Worm (Caenorhabditis elegans) whole organism, L3 larva: ENCODE data around the gene F40G12.2.
"Not testable (repeated sequence)": the region's sequence is repeated elsewhere in the genome, so short reads cannot be mapped to it uniquely, and the experiment has no call there.

Experiments used
- ZK546.5 ChIP-seq: sonication (generic microtip); optimal IDR thresholded peaks from 2 replicates; lab custom pipeline; 2017; ENCODE audit warnings: missing biosample characterization, missing genetic modification characterization
- ama-1 ChIP-seq: fragments of 150-350 bp; optimal IDR thresholded peaks from 2 replicates; lab custom pipeline; 2018
- ceh-82 ChIP-seq: fragments of 150-350 bp; optimal IDR thresholded peaks from 2 replicates; lab custom pipeline; 2014; ENCODE audit warnings: missing biosample characterization, missing genetic modification characterization
- ceh-9 ChIP-seq: sonication (generic microtip); optimal IDR thresholded peaks from 2 replicates; lab custom pipeline; 2018; ENCODE audit warnings: missing biosample characterization, missing genetic modification characterization
- egl-27 ChIP-seq: sonication (generic microtip); optimal IDR thresholded peaks from 4 replicates; lab custom pipeline; 2017; ENCODE audit warnings: missing biosample characterization, missing genetic modification reagents, missing genetic modification characterization
- egl-5 ChIP-seq: fragments of 150-350 bp; optimal IDR thresholded peaks from 2 replicates; lab custom pipeline; 2017; ENCODE audit warnings: missing biosample characterization, missing genetic modification reagents, missing genetic modification characterization, inconsistent platforms
- elt-1 ChIP-seq: fragments of 150-350 bp; optimal IDR thresholded peaks from 2 replicates; lab custom pipeline; 2014; ENCODE audit warnings: missing biosample characterization, missing genetic modification characterization
- elt-2 ChIP-seq: sonication (generic microtip); optimal IDR thresholded peaks from 2 replicates; lab custom pipeline; 2016; ENCODE audit warnings: missing genetic modification reagents, mild to moderate bottlenecking, missing genetic modification characterization, missing compliant biosample characterization
- elt-3 ChIP-seq, 3 experiments: fragments of 150-350 bp in 1 of 3; sonication (generic microtip) in 2 of 3; optimal IDR thresholded peaks; 2 replicates in 2 of 3; 4 replicates in 1 of 3; lab custom pipeline; 2014 to 2017; ENCODE audit warnings: missing biosample characterization in 3 of 3, missing genetic modification characterization in 3 of 3
- eor-1 ChIP-seq, 2 experiments: fragments of 150-350 bp; optimal IDR thresholded peaks; 2 replicates each; lab custom pipeline; 2014 to 2018; ENCODE audit warnings: missing biosample characterization in 2 of 2, missing genetic modification characterization in 2 of 2
- fkh-10 ChIP-seq: sonication (generic microtip); optimal IDR thresholded peaks from 2 replicates; lab custom pipeline; 2017; ENCODE audit warnings: missing biosample characterization, missing genetic modification reagents, missing genetic modification characterization
- fkh-2 ChIP-seq: fragments of 150-350 bp; optimal IDR thresholded peaks from 2 replicates; lab custom pipeline; 2014; ENCODE audit warnings: missing biosample characterization, missing genetic modification reagents, missing genetic modification characterization
- lin-15B ChIP-seq: fragments of 150-350 bp; optimal IDR thresholded peaks from 2 replicates; lab custom pipeline; 2014; ENCODE audit warnings: missing biosample characterization, missing genetic modification characterization
- lin-39 ChIP-seq: fragments of 150-350 bp; optimal IDR thresholded peaks from 2 replicates; lab custom pipeline; 2018; ENCODE audit warnings: missing biosample characterization, missing genetic modification reagents, missing genetic modification characterization
- lsy-12 ChIP-seq: sonication (generic microtip); optimal IDR thresholded peaks from 2 replicates; lab custom pipeline; 2016; ENCODE audit warnings: mild to moderate bottlenecking, missing genetic modification characterization, missing compliant biosample characterization
- mdl-1 ChIP-seq: fragments of 150-350 bp; optimal IDR thresholded peaks from 2 replicates; lab custom pipeline; 2014; ENCODE audit warnings: missing biosample characterization, missing genetic modification characterization
- mml-1 ChIP-seq: fragments of 150-350 bp; sonication (generic microtip); optimal IDR thresholded peaks from 3 replicates; lab custom pipeline; 2014; ENCODE audit warnings: missing biosample characterization, missing genetic modification characterization
- nfya-1 ChIP-seq: sonication (generic microtip); optimal IDR thresholded peaks from 2 replicates; lab custom pipeline; 2017; ENCODE audit warnings: missing genetic modification characterization, mild to moderate bottlenecking, missing compliant biosample characterization, antibody characterized with exemption, moderate library complexity; ENCODE audit not compliant: insufficient read depth
- nhr-12 ChIP-seq: fragments of 150-350 bp; optimal IDR thresholded peaks from 2 replicates; lab custom pipeline; 2014; ENCODE audit warnings: missing biosample characterization, missing genetic modification characterization
- nhr-23 ChIP-seq: fragments of 150-350 bp; optimal IDR thresholded peaks from 2 replicates; lab custom pipeline; 2014; ENCODE audit warnings: missing biosample characterization, missing genetic modification reagents, missing genetic modification characterization
- nhr-25 ChIP-seq: sonication (generic microtip); optimal IDR thresholded peaks from 2 replicates; lab custom pipeline; 2017; ENCODE audit warnings: missing biosample characterization, missing genetic modification characterization
- nhr-28 ChIP-seq: fragments of 150-350 bp; optimal IDR thresholded peaks from 2 replicates; lab custom pipeline; 2014; ENCODE audit warnings: missing biosample characterization, missing genetic modification characterization
- nhr-67 ChIP-seq: fragments of 150-350 bp; optimal IDR thresholded peaks from 2 replicates; lab custom pipeline; 2014; ENCODE audit warnings: missing biosample characterization, missing genetic modification characterization
- nhr-76 ChIP-seq: fragments of 150-350 bp; sonication (generic microtip); optimal IDR thresholded peaks from 5 replicates; lab custom pipeline; 2014; ENCODE audit warnings: missing biosample characterization, missing genetic modification characterization
- nhr-77 ChIP-seq: fragments of 150-350 bp; optimal IDR thresholded peaks from 2 replicates; lab custom pipeline; 2014; ENCODE audit warnings: missing biosample characterization, missing genetic modification characterization
- pha-4 ChIP-seq: fragments of 150-350 bp; optimal IDR thresholded peaks from 2 replicates; lab custom pipeline; 2014; ENCODE audit warnings: missing biosample characterization, missing genetic modification reagents, missing genetic modification characterization
- pqm-1 ChIP-seq: fragments of 150-350 bp; optimal IDR thresholded peaks from 2 replicates; lab custom pipeline; 2017; ENCODE audit warnings: missing biosample characterization, missing genetic modification characterization, inconsistent platforms
- sea-2 ChIP-seq: fragments of 150-350 bp; sonication (generic microtip); optimal IDR thresholded peaks from 4 replicates; lab custom pipeline; 2014; ENCODE audit warnings: missing biosample characterization, missing genetic modification reagents, missing genetic modification characterization
- snpc-4 ChIP-seq: fragments of 150-350 bp; optimal IDR thresholded peaks from 2 replicates; lab custom pipeline; 2014; ENCODE audit warnings: missing biosample characterization, missing genetic modification characterization
- unc-62 ChIP-seq: fragments of 150-350 bp; sonication (generic microtip); optimal IDR thresholded peaks from 4 replicates; lab custom pipeline; 2014; ENCODE audit warnings: missing biosample characterization, missing genetic modification reagents, missing genetic modification characterization
- ztf-4 ChIP-seq: fragments of 150-350 bp; optimal IDR thresholded peaks from 2 replicates; lab custom pipeline; 2014; ENCODE audit warnings: missing biosample characterization, missing genetic modification characterization

Gene F40G12.2

DNA sequence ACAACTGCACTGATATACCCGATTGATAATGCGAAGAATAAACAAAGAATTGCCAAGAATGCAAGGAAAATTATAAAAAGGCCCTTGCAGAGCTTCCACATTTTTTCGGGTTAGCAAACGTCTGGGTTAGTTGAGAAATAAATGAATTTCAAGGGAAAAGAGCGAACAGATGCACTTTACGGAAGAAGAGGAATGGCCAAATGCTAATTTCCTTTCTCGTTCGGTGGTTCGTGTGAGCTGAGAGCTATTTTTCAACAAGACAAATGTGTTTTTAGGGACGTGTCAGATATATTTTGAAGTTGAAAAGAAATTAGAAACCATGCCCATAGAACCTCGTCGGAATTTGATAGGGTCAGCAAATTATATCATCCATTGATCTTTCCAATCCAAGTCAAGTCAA is at the start of gene F40G12.2:
F40G12.2 (minus strand) TSS at position 101 of the 400 bp plus-strand sequence.
- TF ChIP-seq ZK546.5: no peak
- no peak for TF ChIP-seq ceh-82 (tag; lab: Kevin White, UChicago)
- TF ChIP-seq lin-39: no peak
- no peak for TF ChIP-seq nhr-25 (tag; lab: Kevin White, UChicago)
- TF ChIP-seq egl-5 (tag; lab: Kevin White, UChicago): no peak
- no peak for TF ChIP-seq eor-1 (tag; optimal IDR thresholded peaks at IDR 0.05; lab: Kevin White, UChicago)
- TF ChIP-seq nhr-77 (tag; lab: Kevin White, UChicago): no peak
- no peak for TF ChIP-seq nfya-1 (tag; lab: Kevin White, UChicago)
- no peak for TF ChIP-seq egl-27
- no peak for TF ChIP-seq nhr-67 (tag; lab: Kevin White, UChicago)
- no peak for TF ChIP-seq fkh-2 (tag; lab: Kevin White, UChicago)
- TF ChIP-seq pqm-1 (tag; lab: Kevin White, UChicago): no peak
- no peak for TF ChIP-seq mml-1 (tag; lab: Kevin White, UChicago)
- TF ChIP-seq nhr-76: no peak
- no peak for TF ChIP-seq lin-15B

DNA sequence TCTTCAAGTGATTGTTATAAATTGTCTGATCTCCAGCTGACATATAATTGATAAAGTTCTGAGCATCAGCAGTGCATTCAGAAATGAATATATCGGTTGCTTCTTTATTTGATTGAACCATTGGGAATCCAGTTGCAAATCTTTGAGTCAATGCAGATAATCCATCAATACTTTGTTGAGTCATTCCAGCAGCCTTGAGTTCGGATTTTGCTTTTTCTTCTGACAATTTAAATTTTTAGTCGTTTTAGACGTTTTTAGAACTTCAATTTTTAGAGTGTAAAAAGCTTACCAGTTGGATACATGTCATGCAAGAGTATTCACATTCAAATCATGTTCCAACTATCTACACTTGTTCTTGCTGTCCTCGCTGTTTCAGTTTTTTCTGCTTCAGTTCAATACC is 48.9 kb upstream of the F40G12.2 start, which contains the start of gene F14D7.14:
F14D7.14 (plus strand) TSS at position 301 of the 400 bp plus-strand sequence.
- TF ChIP-seq mml-1, ztf-4, nhr-12 (tag; lab: Kevin White, UChicago): not testable (repeated sequence)

DNA sequence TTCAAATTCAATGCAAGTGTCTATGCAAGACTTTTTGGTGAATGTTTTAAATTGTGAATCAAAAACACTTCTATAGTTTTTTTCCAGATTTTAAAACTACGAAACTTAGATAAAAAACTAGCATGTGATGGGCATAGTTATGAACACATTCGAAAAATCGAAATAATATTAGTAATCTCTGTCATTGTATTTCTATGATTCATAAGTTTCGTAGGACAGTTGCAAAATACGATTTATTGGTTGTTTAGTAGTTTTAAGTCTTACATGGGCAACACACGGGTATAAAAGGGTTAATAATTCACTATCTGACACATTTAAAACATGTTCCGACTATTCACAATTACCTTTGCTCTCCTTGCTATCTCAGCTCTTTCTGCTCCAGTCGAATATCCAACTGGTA is 47.4 kb upstream of the F40G12.2 start, which contains the start of gene spig-5:
spig-5 (plus strand) TSS at position 301 of the 400 bp plus-strand sequence.
- not testable (repeated sequence) for TF ChIP-seq lin-15B; fkh-2 (tag; lab: Kevin White, UChicago); ztf-4 (tag; lab: Kevin White, UChicago)

DNA sequence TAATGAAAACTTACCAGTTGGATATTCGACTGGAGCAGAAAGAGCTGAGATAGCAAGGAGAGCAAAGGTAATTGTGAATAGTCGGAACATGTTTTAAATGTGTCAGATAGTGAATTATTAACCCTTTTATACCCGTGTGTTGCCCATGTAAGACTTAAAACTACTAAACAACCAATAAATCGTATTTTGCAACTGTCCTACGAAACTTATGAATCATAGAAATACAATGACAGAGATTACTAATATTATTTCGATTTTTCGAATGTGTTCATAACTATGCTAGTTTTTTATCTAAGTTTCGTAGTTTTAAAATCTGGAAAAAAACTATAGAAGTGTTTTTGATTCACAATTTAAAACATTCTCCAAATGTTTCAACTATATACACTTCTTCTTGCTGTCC is 46.0 kb upstream of the F40G12.2 start, which contains the start of gene spig-4:
spig-4 (minus strand) TSS at position 101 of the 400 bp plus-strand sequence.
- not testable (repeated sequence) for TF ChIP-seq lin-39; fkh-2 (tag; lab: Kevin White, UChicago); egl-5 (tag; lab: Kevin White, UChicago)

DNA sequence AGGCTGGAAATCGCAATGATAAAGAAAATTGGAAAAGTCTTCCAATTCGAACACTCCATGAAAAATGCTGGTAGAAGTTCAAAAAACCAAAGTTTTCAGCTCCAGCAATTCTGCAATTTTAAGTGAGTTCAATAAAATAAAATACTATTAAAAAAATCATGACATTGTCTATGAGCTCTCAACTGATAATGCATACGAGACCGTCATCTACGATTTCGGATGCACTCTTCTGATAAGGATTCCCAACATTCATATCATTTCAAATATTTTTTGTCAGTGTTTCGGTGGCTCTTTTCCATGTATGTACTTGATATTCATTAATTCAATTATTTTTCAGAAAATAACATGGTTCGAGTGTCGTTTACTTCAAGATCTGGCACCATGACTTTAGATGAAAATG is 40.3 kb upstream of the F40G12.2 start, which contains the start of gene F14D7.6:
F14D7.6 (plus strand) TSS at position 338 of the 400 bp plus-strand sequence.
- TF ChIP-seq elt-2 (tag; lab: Kevin White, UChicago) (peak; percentile 59), pqm-1 (tag; lab: Kevin White, UChicago) (peak; percentile 33), ceh-82 (tag; lab: Kevin White, UChicago) (no peak)

DNA sequence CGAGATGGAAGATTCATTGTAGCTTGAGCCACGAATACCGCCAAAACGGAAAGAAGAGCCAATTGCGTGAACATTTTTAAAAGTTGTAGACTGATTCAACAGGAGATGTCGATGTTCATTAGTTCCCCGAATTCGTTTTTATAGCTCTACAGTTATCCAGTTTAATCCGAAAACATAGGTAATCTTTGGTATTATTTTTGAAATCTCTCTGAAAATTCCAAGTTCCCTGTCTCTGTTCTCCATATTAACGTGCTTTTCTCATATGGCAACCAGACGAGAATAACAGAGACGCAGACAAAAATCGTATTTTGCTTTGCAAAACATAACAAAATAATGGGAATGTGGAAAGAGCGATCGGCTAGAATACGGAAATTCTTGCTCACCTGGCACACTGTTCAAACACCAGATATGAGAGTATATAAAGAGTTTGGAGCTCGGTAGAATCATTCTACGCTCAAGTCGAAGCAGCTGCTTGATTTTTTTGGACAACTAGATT is 38.9 kb upstream of the F40G12.2 start, which contains the start of the genes spig-3 and F14D7.12:
spig-3 (minus strand) TSS at position 101 of the 496 bp plus-strand sequence.
F14D7.12 (plus strand) TSS at position 446 of the 496 bp plus-strand sequence.
- no peak for TF ChIP-seq elt-1 (tag; lab: Kevin White, UChicago)

DNA sequence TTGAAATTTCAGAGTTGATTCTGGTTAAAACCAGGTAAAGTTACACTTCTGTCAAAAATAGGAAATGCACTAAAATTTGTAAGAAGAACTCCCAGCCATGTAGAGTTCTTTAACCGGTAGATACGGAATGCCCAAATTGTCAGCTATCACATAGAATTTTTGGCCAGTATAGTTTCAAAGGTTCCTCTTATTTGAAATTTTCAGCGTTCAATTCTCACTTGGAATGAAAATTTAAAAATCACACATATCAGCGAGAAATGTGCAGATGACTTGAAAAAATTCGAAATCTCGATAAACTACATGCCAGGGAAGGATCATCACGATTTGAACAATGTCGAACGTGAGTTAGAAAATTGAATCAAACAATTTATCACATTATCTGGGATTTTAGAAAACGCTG is 35.8 kb upstream of the F40G12.2 start, which contains the start of gene F14D7.3:
F14D7.3 (plus strand) TSS at position 301 of the 400 bp plus-strand sequence.
- TF ChIP-seq nfya-1 (tag; lab: Kevin White, UChicago) (no peak), unc-62 (GFP tag; lab: Kevin White, UChicago) (no peak)

DNA sequence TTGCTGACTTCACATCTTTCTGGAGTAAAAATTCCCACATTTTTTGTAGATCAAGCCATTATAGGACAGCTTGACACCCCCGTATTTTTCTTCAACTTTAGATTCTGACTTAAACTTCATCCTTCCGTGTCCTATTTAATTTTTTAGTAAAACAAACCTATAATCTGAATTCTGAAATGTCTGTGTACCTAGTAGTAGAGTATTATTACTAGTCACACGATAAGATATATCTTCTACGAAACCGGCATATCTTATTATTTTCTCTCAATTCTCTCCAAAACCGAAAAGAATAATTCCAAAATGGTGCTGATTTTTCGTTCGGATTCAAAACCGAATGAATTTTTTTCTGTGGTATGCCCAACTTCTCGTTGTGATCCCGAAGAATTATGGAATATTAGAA is 33.7 kb upstream of the F40G12.2 start, which contains the start of gene F14D7.9:
F14D7.9 (plus strand) TSS at position 301 of the 400 bp plus-strand sequence.
- no peak for TF ChIP-seq elt-3 (tag; optimal IDR thresholded peaks at IDR 0.05; lab: Kevin White, UChicago)
- TF ChIP-seq nhr-12 (tag; lab: Kevin White, UChicago): no peak
- TF ChIP-seq lsy-12 (tag; lab: Kevin White, UChicago): no peak
- no peak for TF ChIP-seq elt-2 (tag; lab: Kevin White, UChicago)
- TF ChIP-seq unc-62 (GFP tag; lab: Kevin White, UChicago): no peak
- no peak for TF ChIP-seq nhr-23 (tag; lab: Kevin White, UChicago)
- no peak for TF ChIP-seq mdl-1
- no peak for TF ChIP-seq egl-5 (tag; lab: Kevin White, UChicago)
- no peak for TF ChIP-seq ama-1 (lab: Kevin White, UChicago)
- no peak for TF ChIP-seq lin-15B
- no peak for TF ChIP-seq sea-2 (GFP tag; lab: Kevin White, UChicago)
- TF ChIP-seq fkh-10 (GFP tag; lab: Kevin White, UChicago): no peak
- TF ChIP-seq pha-4: no peak
- TF ChIP-seq pqm-1 (tag; lab: Kevin White, UChicago): no peak
- TF ChIP-seq nhr-28 (tag; lab: Kevin White, UChicago): no peak
- TF ChIP-seq ceh-9 (tag; lab: Kevin White, UChicago): no peak
- TF ChIP-seq snpc-4 (tag; lab: Kevin White, UChicago): no peak
- TF ChIP-seq nhr-77 (tag; lab: Kevin White, UChicago): no peak
